2 worm cellular contexts compared by ENCODE assay signal in the genomic region with DNA sequence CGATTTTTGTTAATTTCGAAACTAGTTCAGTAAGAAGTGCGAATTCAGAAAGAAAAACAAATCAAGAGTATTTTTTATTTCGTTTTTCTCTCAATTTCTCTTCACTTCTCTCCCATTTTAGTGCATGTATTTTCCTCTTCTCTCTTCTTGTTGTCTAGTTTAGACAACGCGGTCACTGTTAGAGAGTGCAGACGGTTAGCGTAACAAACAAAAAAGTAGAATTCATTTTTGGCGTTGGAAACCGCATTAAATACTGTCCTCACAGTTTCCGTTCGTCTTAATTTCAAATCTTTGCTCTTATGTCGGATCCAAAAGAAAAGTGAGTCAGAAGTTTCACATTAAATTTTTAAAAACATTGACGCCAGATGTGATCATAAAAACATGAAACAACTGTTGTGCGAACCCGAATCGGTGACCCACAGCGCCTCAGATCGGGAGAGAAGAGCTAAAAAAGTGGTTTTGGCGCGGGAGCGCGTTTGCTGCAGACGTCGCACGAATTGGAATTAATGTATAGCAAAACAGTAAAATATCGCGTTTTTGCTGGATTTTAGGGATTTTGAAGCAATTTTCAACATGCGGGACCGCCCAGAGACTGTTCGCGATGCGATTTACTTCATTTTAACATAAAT.
TF ChIP-seq lines count a peak whose summit lies in the region.

Gene srp-7, plus strand, starts transcription at position 213 of the 629 bp plus-strand sequence.

TF ChIP-seq in whole organism, L4 larva, 104 proteins besides CTCF, POLR2A, EP300 and RAD21 (continued from another document):
- TF ChIP-seq saeg-2 (GFP tag; IDR thresholded peaks at IDR 0.05; lab: Robert Waterston, UW) (no peak), zip-11 (GFP tag; IDR thresholded peaks at IDR 0.05; lab: Robert Waterston, UW) (no peak), nhr-6 (tag; optimal IDR thresholded peaks at IDR 0.05; lab: Kevin White, UChicago) (peak; percentile 62), nhr-42 (GFP tag; IDR thresholded peaks at IDR 0.05; lab: Robert Waterston, UW) (no peak), Y75B8A.6 (GFP tag; IDR thresholded peaks at IDR 0.05; lab: Robert Waterston, UW) (no peak), dmd-8 (GFP tag; IDR thresholded peaks at IDR 0.05; lab: Robert Waterston, UW) (no peak), unc-39 (tag; optimal IDR thresholded peaks at IDR 0.05; lab: Kevin White, UChicago) (no peak), ceh-32 (tag; optimal IDR thresholded peaks at IDR 0.05; lab: Kevin White, UChicago; ENCODE audit: poor library complexity) (no peak), ceh-44 (GFP tag; IDR thresholded peaks at IDR 0.05; lab: Robert Waterston, UW) (peak; percentile 62; the same call in 1 of the 2 replicates), lin-39 (tag; optimal IDR thresholded peaks at IDR 0.05; lab: Kevin White, UChicago) (no peak), nhr-102 (tag; optimal IDR thresholded peaks at IDR 0.05; lab: Kevin White, UChicago) (no peak), ceh-82 (tag; optimal IDR thresholded peaks at IDR 0.05; lab: Kevin White, UChicago) (no peak), Y5F2A.4 (GFP tag; optimal IDR thresholded peaks at IDR 0.05; lab: Kevin White, UChicago) (no peak), arid-1 (GFP tag; conservative IDR thresholded peaks at IDR 0.05; lab: Robert Waterston, UW) (no peak), hmg-1.1 (GFP tag; IDR thresholded peaks at IDR 0.05; lab: Robert Waterston, UW) (peak; percentile 51; the same call in 1 of the 2 replicates), lin-1 (GFP tag; IDR thresholded peaks at IDR 0.05; lab: Robert Waterston, UW) (no peak), ceh-28 (tag; optimal IDR thresholded peaks at IDR 0.05; lab: Kevin White, UChicago) (no peak), egl-43 (GFP tag; IDR thresholded peaks at IDR 0.05; lab: Robert Waterston, UW) (no peak), R02D3.7 (tag; optimal IDR thresholded peaks at IDR 0.05; lab: Kevin White, UChicago) (no peak), nhr-48 (tag; optimal IDR thresholded peaks at IDR 0.05; lab: Kevin White, UChicago) (no peak), nhr-28 (tag; optimal IDR thresholded peaks at IDR 0.05; lab: Kevin White, UChicago) (peak; percentile 12), lir-3 (tag; optimal IDR thresholded peaks at IDR 0.05; lab: Kevin White, UChicago) (no peak), mes-2 (tag; optimal IDR thresholded peaks at IDR 0.05; lab: Kevin White, UChicago; ENCODE audit: poor library complexity, severe bottlenecking) (no peak), spr-3 (GFP tag; optimal IDR thresholded peaks at IDR 0.05; lab: Kevin White, UChicago) (no peak), daf-16 (GFP tag; optimal IDR thresholded peaks at IDR 0.05; lab: Kevin White, UChicago) (no peak), daf-16 (tag; optimal IDR thresholded peaks at IDR 0.05; lab: Kevin White, UChicago) (peak; percentile 89), daf-12 (tag; optimal IDR thresholded peaks at IDR 0.05; lab: Kevin White, UChicago) (no peak), nhr-76 (tag; optimal IDR thresholded peaks at IDR 0.05; lab: Kevin White, UChicago) (no peak), F10B5.3 (tag; optimal IDR thresholded peaks at IDR 0.05; lab: Kevin White, UChicago) (no peak), lin-13 (GFP tag; optimal IDR thresholded peaks at IDR 0.05; lab: Kevin White, UChicago) (peak; percentile 48)

TF ChIP-seq in whole organism, young adult, 124 proteins besides CTCF, POLR2A, EP300 and RAD21 (continued from another document):
- TF ChIP-seq Y56A3A.18 (GFP tag; IDR thresholded peaks at IDR 0.05; lab: Robert Waterston, UW) = no peak
- no peak for TF ChIP-seq ceh-40 (GFP tag; IDR thresholded peaks at IDR 0.05; lab: Robert Waterston, UW)
- no peak for TF ChIP-seq bed-2 (GFP tag; IDR thresholded peaks at IDR 0.05; lab: Robert Waterston, UW)
- no peak for TF ChIP-seq F23B12.7 (tag; optimal IDR thresholded peaks at IDR 0.05; lab: Kevin White, UChicago; ENCODE audit: insufficient read depth)
- TF ChIP-seq nhr-120 (GFP tag; IDR thresholded peaks at IDR 0.05; lab: Robert Waterston, UW) = no peak
- TF ChIP-seq somi-1 (GFP tag; optimal IDR thresholded peaks at IDR 0.05; lab: Kevin White, UChicago) = no peak
- TF ChIP-seq F49E8.2 (tag; optimal IDR thresholded peaks at IDR 0.05; lab: Kevin White, UChicago; ENCODE audit: insufficient read depth) = no peak
- no peak for TF ChIP-seq xnd-1 (tag; optimal IDR thresholded peaks at IDR 0.05; lab: Kevin White, UChicago)
